Fruit fly (Drosophila melanogaster) whole organism, embryonic: ENCODE measurements around the gene CG6083.

Source experiments
- Aef1 ChIP-seq: fragments of 200-800 bp; sonication (Bioruptor generic); IDR thresholded peaks from 3 replicates; pipeline ENCODE4 v1.3.6; 2022; ENCODE audit warnings: missing biosample characterization, missing genetic modification characterization
- Awh ChIP-seq: fragments of 200-800 bp; sonication (Bioruptor generic); IDR thresholded peaks from 2 replicates; pipeline ENCODE4, ENCODE4 v1.3.6; 2022; ENCODE audit warnings: missing biosample characterization, missing genetic modification characterization
- CG10462 ChIP-seq: fragments of 200-800 bp; sonication (Bioruptor generic); optimal IDR thresholded peaks from 2 replicates; lab custom pipeline; 2016; ENCODE audit warnings: missing biosample characterization, missing genetic modification characterization
- CG12104 ChIP-seq: fragments of 200-800 bp; sonication (Bioruptor generic); optimal IDR thresholded peaks from 3 replicates; lab custom pipeline; 2016; ENCODE audit warnings: missing biosample characterization, missing genetic modification characterization
- CG12299 ChIP-seq: fragments of 200-800 bp; sonication (Bioruptor generic); optimal IDR thresholded peaks from 2 replicates; lab custom pipeline; 2018; ENCODE audit warnings: missing biosample characterization, mild to moderate bottlenecking, missing genetic modification characterization
- CG13296 ChIP-seq: fragments of 200-800 bp; sonication (Bioruptor generic); optimal IDR thresholded peaks from 3 replicates; lab custom pipeline; 2018; ENCODE audit warnings: missing biosample characterization, mild to moderate bottlenecking, missing genetic modification characterization
- CG14667 ChIP-seq: fragments of 200-800 bp; sonication (Bioruptor generic); IDR thresholded peaks from 2 replicates; pipeline ENCODE4 v1.3.6; 2022; ENCODE audit warnings: missing biosample characterization, missing genetic modification characterization
- CG1602 ChIP-seq: fragments of 200-800 bp; sonication (Bioruptor generic); optimal IDR thresholded peaks from 3 replicates; lab custom pipeline; 2016; ENCODE audit warnings: missing biosample characterization, missing genetic modification characterization
- CG17568 ChIP-seq: fragments of 200-800 bp; sonication (Bioruptor generic); optimal IDR thresholded peaks from 2 replicates; lab custom pipeline; 2018; ENCODE audit warnings: missing biosample characterization, mild to moderate bottlenecking, missing genetic modification characterization, moderate library complexity
- CG1832 ChIP-seq: fragments of 200-800 bp; sonication (Bioruptor generic); optimal IDR thresholded peaks from 2 replicates; lab custom pipeline; 2017; ENCODE audit warnings: missing biosample characterization, mild to moderate bottlenecking, missing genetic modification characterization, inconsistent platforms
- CG34224 ChIP-seq: fragments of 200-800 bp; sonication (Bioruptor generic); IDR thresholded peaks from 3 replicates; pipeline ENCODE4 v1.3.6; 2022; ENCODE audit warnings: missing biosample characterization, missing genetic modification characterization; ENCODE audit not compliant: partially characterized antibody
- CG6689 ChIP-seq: fragments of 200-800 bp; sonication (Bioruptor generic); IDR thresholded peaks from 2 replicates; pipeline ENCODE4 v1.3.6; 2022; ENCODE audit warnings: missing biosample characterization, missing genetic modification characterization
- CG7745 ChIP-seq: fragments of 200-800 bp; sonication (Bioruptor generic); optimal IDR thresholded peaks from 2 replicates; lab custom pipeline; 2018; ENCODE audit warnings: missing biosample characterization, mild to moderate bottlenecking, missing genetic modification characterization, moderate library complexity
- CG8924 ChIP-seq: fragments of 200-800 bp; optimal IDR thresholded peaks from 3 replicates; lab custom pipeline; 2019; ENCODE audit warnings: missing biosample characterization, mild to moderate bottlenecking, missing genetic modification characterization, moderate library complexity
- Camta ChIP-seq: fragments of 200-800 bp; sonication (Bioruptor generic); optimal IDR thresholded peaks from 2 replicates; lab custom pipeline; 2016; ENCODE audit warnings: missing biosample characterization, missing genetic modification characterization
- Dad ChIP-seq: fragments of 200-800 bp; sonication (Bioruptor generic); optimal IDR thresholded peaks from 3 replicates; lab custom pipeline; 2016; ENCODE audit warnings: missing biosample characterization, missing genetic modification characterization
- Dfd ChIP-seq, 2 experiments: fragments of >200 bp; optimal IDR thresholded peaks; 2 replicates each; lab custom pipeline; 2017; ENCODE audit warnings: missing biosample characterization in 2 of 2, missing genetic modification characterization in 2 of 2
- Dip2 ChIP-seq: fragments of 200-800 bp; sonication (Bioruptor generic); IDR thresholded peaks from 2 replicates; pipeline ENCODE4 v1.3.6; 2022; ENCODE audit warnings: missing biosample characterization, missing genetic modification characterization
- Dp ChIP-seq: fragments of 200-800 bp; sonication (Bioruptor generic); optimal IDR thresholded peaks from 2 replicates; lab custom pipeline; 2018; ENCODE audit warnings: missing biosample characterization, mild to moderate bottlenecking, missing genetic modification characterization, moderate library complexity
- HLH3B ChIP-seq: fragments of 200-800 bp; sonication (Bioruptor generic); IDR thresholded peaks from 2 replicates; pipeline ENCODE4 v1.3.6; 2022; ENCODE audit warnings: missing biosample characterization, missing genetic modification characterization
- MESR4 ChIP-seq: fragments of 200-800 bp; sonication (Bioruptor generic); optimal IDR thresholded peaks from 2 replicates; lab custom pipeline; 2018; ENCODE audit warnings: missing biosample characterization, mild to moderate bottlenecking, missing genetic modification characterization, moderate library complexity
- Mes4 ChIP-seq: fragments of 200-800 bp; sonication (Bioruptor generic); optimal IDR thresholded peaks from 2 replicates; lab custom pipeline; 2016; ENCODE audit warnings: missing biosample characterization, missing genetic modification characterization
- Myb ChIP-seq: fragments of 200-800 bp; sonication (Bioruptor generic); optimal IDR thresholded peaks from 2 replicates; lab custom pipeline; 2016; ENCODE audit warnings: missing biosample characterization, missing genetic modification characterization
- NC2α ChIP-seq: fragments of 200-800 bp; sonication (Bioruptor generic); optimal IDR thresholded peaks from 2 replicates; lab custom pipeline; 2016; ENCODE audit warnings: missing biosample characterization, missing genetic modification characterization
- Ssrp ChIP-seq: fragments of 200-800 bp; sonication (Bioruptor generic); optimal IDR thresholded peaks from 2 replicates; lab custom pipeline; 2018; ENCODE audit warnings: missing biosample characterization, mild to moderate bottlenecking, missing genetic modification characterization, moderate library complexity
- ato ChIP-seq: fragments of 200-800 bp; sonication (Bioruptor generic); IDR thresholded peaks from 2 replicates; pipeline ENCODE4 v1.3.6; 2022; ENCODE audit warnings: missing biosample characterization, missing genetic modification characterization; ENCODE audit not compliant: partially characterized antibody
- bab2 ChIP-seq: fragments of 200-800 bp; sonication (Bioruptor generic); optimal IDR thresholded peaks from 2 replicates; lab custom pipeline; 2016; ENCODE audit warnings: missing biosample characterization, missing genetic modification characterization
- br ChIP-seq: fragments of >200 bp; optimal IDR thresholded peaks from 2 replicates; lab custom pipeline; 2017
- cato ChIP-seq: fragments of 200-800 bp; sonication (Bioruptor generic); optimal IDR thresholded peaks from 2 replicates; lab custom pipeline; 2016; ENCODE audit warnings: missing biosample characterization, missing genetic modification characterization, borderline replicate concordance
- crol ChIP-seq: fragments of 200-800 bp; sonication (Bioruptor generic); IDR thresholded peaks from 2 replicates; pipeline ENCODE4 v1.3.6; 2022; ENCODE audit warnings: missing biosample characterization, missing genetic modification characterization
- dimm ChIP-seq: fragments of 200-800 bp; sonication (Bioruptor generic); IDR thresholded peaks from 2 replicates; pipeline ENCODE4 v1.3.6; 2022; ENCODE audit warnings: missing biosample characterization, missing genetic modification characterization
- disco-r ChIP-seq: fragments of 200-800 bp; sonication (Bioruptor generic); optimal IDR thresholded peaks from 2 replicates; lab custom pipeline; 2016; ENCODE audit warnings: missing biosample characterization, missing genetic modification characterization
- dmrt99B ChIP-seq: fragments of 200-800 bp; sonication (Bioruptor generic); optimal IDR thresholded peaks from 2 replicates; lab custom pipeline; 2018; ENCODE audit warnings: missing biosample characterization, mild to moderate bottlenecking, missing genetic modification characterization, moderate library complexity
- ems ChIP-seq: fragments of 200-800 bp; sonication (Bioruptor generic); optimal IDR thresholded peaks from 3 replicates; lab custom pipeline; 2016; ENCODE audit warnings: missing biosample characterization, missing genetic modification characterization
- gem ChIP-seq: fragments of 200-800 bp; sonication (Bioruptor generic); optimal IDR thresholded peaks from 2 replicates; lab custom pipeline; 2019; ENCODE audit warnings: missing biosample characterization, mild to moderate bottlenecking, missing genetic modification characterization, moderate library complexity
- gsb ChIP-seq: fragments of 200-800 bp; sonication (Bioruptor generic); IDR thresholded peaks from 2 replicates; pipeline ENCODE4 v1.3.6; 2022; ENCODE audit warnings: missing biosample characterization, missing genetic modification characterization
- insv ChIP-seq, 2 experiments: fragments of 200-800 bp; sonication (Bioruptor generic); optimal IDR thresholded peaks; 3 replicates each; lab custom pipeline; 2016 to 2018; ENCODE audit warnings: missing biosample characterization in 2 of 2, missing genetic modification characterization in 2 of 2
- lab ChIP-seq: fragments of 200-800 bp; sonication (Bioruptor generic); optimal IDR thresholded peaks from 3 replicates; lab custom pipeline; 2017; ENCODE audit warnings: missing biosample characterization, missing genetic modification characterization, mild to moderate bottlenecking, moderate library complexity, missing genetic modification reagents
- luna ChIP-seq: fragments of 200-800 bp; sonication (Bioruptor generic); optimal IDR thresholded peaks from 2 replicates; lab custom pipeline; 2016; ENCODE audit warnings: missing biosample characterization, missing genetic modification characterization
- nerfin-1 ChIP-seq: fragments of 200-800 bp; sonication (Bioruptor generic); optimal IDR thresholded peaks from 3 replicates; lab custom pipeline; 2019; ENCODE audit warnings: missing biosample characterization, mild to moderate bottlenecking, missing genetic modification characterization, moderate library complexity
- nerfin-2 ChIP-seq: fragments of 200-800 bp; sonication (Bioruptor generic); IDR thresholded peaks from 2 replicates; pipeline ENCODE4 v1.3.6; 2022; ENCODE audit warnings: missing biosample characterization, missing genetic modification characterization; ENCODE audit not compliant: partially characterized antibody
- pzg ChIP-seq: fragments of 200-800 bp; sonication (Bioruptor generic); optimal IDR thresholded peaks from 3 replicates; lab custom pipeline; 2018; ENCODE audit warnings: missing biosample characterization, mild to moderate bottlenecking, missing genetic modification characterization, moderate library complexity
- row ChIP-seq: fragments of 200-800 bp; sonication (Bioruptor generic); IDR thresholded peaks from 3 replicates; pipeline ENCODE4 v1.3.6; 2022; ENCODE audit warnings: missing biosample characterization, missing genetic modification characterization
- run ChIP-seq: fragments of 200-800 bp; sonication (Bioruptor generic); optimal IDR thresholded peaks from 3 replicates; lab custom pipeline; 2018; ENCODE audit warnings: missing biosample characterization, mild to moderate bottlenecking, missing genetic modification characterization
- sisA ChIP-seq: fragments of 200-800 bp; sonication (Bioruptor generic); IDR thresholded peaks from 2 replicates; pipeline ENCODE4 v1.3.6; 2022; ENCODE audit warnings: missing biosample characterization, missing genetic modification characterization
- sqz ChIP-seq: fragments of 200-800 bp; sonication (Bioruptor generic); optimal IDR thresholded peaks from 3 replicates; lab custom pipeline; 2018; ENCODE audit warnings: missing biosample characterization, mild to moderate bottlenecking, missing genetic modification characterization
- sr ChIP-seq: fragments of 200-800 bp; sonication (Bioruptor generic); IDR thresholded peaks from 3 replicates; pipeline ENCODE4 v1.3.6; 2022; ENCODE audit warnings: missing biosample characterization, missing genetic modification characterization
- tgo ChIP-seq: fragments of 200-800 bp; sonication (Bioruptor generic); IDR thresholded peaks from 3 replicates; pipeline ENCODE4 v1.3.6; 2022; ENCODE audit warnings: missing biosample characterization, missing genetic modification characterization
- tna ChIP-seq: fragments of 200-800 bp; sonication (Bioruptor generic); IDR thresholded peaks from 2 replicates; pipeline ENCODE4 v1.3.6; 2022; ENCODE audit warnings: missing biosample characterization, missing genetic modification characterization; ENCODE audit not compliant: partially characterized antibody
- wor ChIP-seq: fragments of 200-800 bp; sonication (Bioruptor generic); IDR thresholded peaks from 2 replicates; pipeline ENCODE4 v1.3.6; 2022; ENCODE audit warnings: missing biosample characterization, missing genetic modification characterization

CG6083 gene

dm6 chr3L:11587720-11588580 lies 38.0 kb downstream of the CG6083 start, which contains the start of gene rt (continued):
- TF ChIP-seq gem (tag; lab: Kevin White, UChicago) (peak; percentile 79), bab2 (GFP tag; lab: Kevin White, UChicago) (peak; percentile 14), Camta (no peak), CG13296 (GFP tag; lab: Kevin White, UChicago) (peak; percentile 29), pzg (no peak), CG10462 (GFP tag; lab: Kevin White, UChicago) (no peak), CG12299 (tag; lab: Kevin White, UChicago) (no peak), CG34224 (no peak), Awh (GFP tag; lab: Robert Waterston, UW) (no peak; the same call in 1 of the 2 replicates), CG8924 (tag; lab: Kevin White, UChicago) (peak; percentile 28), cato (GFP tag; lab: Kevin White, UChicago) (no peak), sqz (peak; percentile 31), CG7745 (tag; lab: Kevin White, UChicago) (no peak), CG1602 (GFP tag; lab: Kevin White, UChicago) (peak; percentile 38), tgo (GFP tag; lab: Robert Waterston, UW) (no peak), insv (GFP tag; optimal IDR thresholded peaks at IDR 0.05; lab: Kevin White, UChicago) (no peak), Dip2 (GFP tag; lab: Robert Waterston, UW) (no peak), Dp (GFP tag; lab: Kevin White, UChicago) (no peak), nerfin-2 (GFP tag; lab: Robert Waterston, UW) (no peak), crol (no peak), row (GFP tag; lab: Robert Waterston, UW) (peak; percentile 88), sisA (GFP tag; lab: Robert Waterston, UW) (peak; percentile 63), wor (GFP tag; lab: Robert Waterston, UW) (peak; percentile 42; the same call in 1 of the 2 replicates), tna (no peak), Dad (GFP tag; lab: Kevin White, UChicago) (no peak), CG1832 (GFP tag; lab: Kevin White, UChicago) (no peak), CG17568 (GFP tag; lab: Kevin White, UChicago) (no peak), ato (no peak; the same call in 1 of the 2 replicates), CG12104 (GFP tag; lab: Kevin White, UChicago) (no peak), Ssrp (peak; percentile 68), CG14667 (GFP tag; lab: Robert Waterston, UW) (no peak), disco-r (GFP tag; lab: Kevin White, UChicago) (no peak), run (tag; lab: Kevin White, UChicago) (no peak), CG6689 (GFP tag; lab: Robert Waterston, UW) (no peak; the same call in 1 of the 2 replicates), MESR4 (GFP tag; lab: Kevin White, UChicago) (no peak), NC2α (GFP tag; lab: Kevin White, UChicago) (no peak), HLH3B (peak; percentile 43; the same call in 1 of the 2 replicates), ems (GFP tag; lab: Kevin White, UChicago) (peak; percentile 27), luna (GFP tag; lab: Kevin White, UChicago) (no peak), Aef1 (no peak), dimm (no peak), Dfd (GFP tag; optimal IDR thresholded peaks at IDR 0.05; lab: Kevin White, UChicago) (no peak), Myb (no peak), sr (GFP tag; lab: Robert Waterston, UW) (no peak), gsb (GFP tag; lab: Robert Waterston, UW) (no peak), br (lab: Kevin White, UChicago) (no peak), dmrt99B (tag; lab: Kevin White, UChicago) (peak; percentile 53), nerfin-1 (peak; percentile 70), lab (GFP tag; lab: Kevin White, UChicago) (peak; percentile 15), Mes4 (GFP tag; lab: Kevin White, UChicago) (no peak)
